Worm (Caenorhabditis elegans) whole organism, late embryonic: ENCODE results near the gene cids-1.

ENCODE experiments used
- C08G9.2 ChIP-seq: sonication (generic microtip); optimal IDR thresholded peaks from 2 replicates; lab custom pipeline; 2016; ENCODE audit warnings: mild to moderate bottlenecking, missing genetic modification characterization, moderate library complexity, missing compliant biosample characterization
- C38D4.7 ChIP-seq: fragments of 200-800 bp; sonication (Bioruptor generic); optimal IDR thresholded peaks from 2 replicates; lab custom pipeline; 2018; ENCODE audit warnings: mild to moderate bottlenecking, missing genetic modification characterization, moderate library complexity, missing compliant biosample characterization
- ahr-1 ChIP-seq: sonication (generic microtip); optimal IDR thresholded peaks from 2 replicates; lab custom pipeline; 2016; ENCODE audit warnings: missing genetic modification characterization, missing compliant biosample characterization
- ama-1 ChIP-seq: fragments of 150-350 bp; optimal IDR thresholded peaks from 2 replicates; lab custom pipeline; 2014
- ceh-2 ChIP-seq: sonication (generic microtip); optimal IDR thresholded peaks from 2 replicates; lab custom pipeline; 2016; ENCODE audit warnings: missing genotype, missing genetic modification characterization, missing compliant biosample characterization
- ceh-22 ChIP-seq: sonication (generic microtip); optimal IDR thresholded peaks from 2 replicates; lab custom pipeline; 2017; ENCODE audit warnings: missing biosample characterization, missing genetic modification characterization
- ceh-24 ChIP-seq: sonication (generic microtip); optimal IDR thresholded peaks from 2 replicates; lab custom pipeline; 2016; ENCODE audit warnings: mild to moderate bottlenecking, missing genetic modification characterization, missing compliant biosample characterization
- ceh-30 ChIP-seq: fragments of 150-350 bp; optimal IDR thresholded peaks from 2 replicates; lab custom pipeline; 2014; ENCODE audit warnings: missing biosample characterization, missing genetic modification characterization
- ceh-31 ChIP-seq: sonication (generic microtip); optimal IDR thresholded peaks from 2 replicates; lab custom pipeline; 2016; ENCODE audit warnings: missing genetic modification characterization, missing compliant biosample characterization
- ceh-34 ChIP-seq: sonication (generic microtip); optimal IDR thresholded peaks from 2 replicates; lab custom pipeline; 2016; ENCODE audit warnings: mild to moderate bottlenecking, missing genetic modification characterization, missing compliant biosample characterization
- ceh-45 ChIP-seq: fragments of 200-800 bp; sonication (Bioruptor generic); IDR thresholded peaks from 2 replicates; pipeline ENCODE4 v1.3.6; 2022; ENCODE audit warnings: missing genetic modification reagents, missing genetic modification characterization, missing compliant biosample characterization
- ceh-6 ChIP-seq: fragments of 200-800 bp; sonication (Bioruptor generic); optimal IDR thresholded peaks from 2 replicates; lab custom pipeline; 2018; ENCODE audit warnings: mild to moderate bottlenecking, missing genetic modification characterization, missing compliant biosample characterization
- che-1 ChIP-seq: sonication (generic microtip); optimal IDR thresholded peaks from 2 replicates; lab custom pipeline; 2016; ENCODE audit warnings: mild to moderate bottlenecking, missing genetic modification characterization, missing compliant biosample characterization
- dve-1 ChIP-seq: sonication (generic microtip); optimal IDR thresholded peaks from 2 replicates; lab custom pipeline; 2017; ENCODE audit warnings: antibody characterized with exemption, mild to moderate bottlenecking, missing genetic modification characterization, missing compliant biosample characterization
- ets-4 ChIP-seq: sonication (generic microtip); optimal IDR thresholded peaks from 2 replicates; lab custom pipeline; 2016; ENCODE audit warnings: missing genetic modification characterization, missing compliant biosample characterization
- eyg-1 ChIP-seq: sonication (generic microtip); optimal IDR thresholded peaks from 2 replicates; lab custom pipeline; 2016; ENCODE audit warnings: missing genotype, missing genetic modification characterization, missing compliant biosample characterization
- fkh-6 ChIP-seq: sonication (generic microtip); optimal IDR thresholded peaks from 2 replicates; lab custom pipeline; 2016; ENCODE audit warnings: missing genetic modification characterization, missing compliant biosample characterization
- gmeb-2 ChIP-seq: sonication (generic microtip); optimal IDR thresholded peaks from 2 replicates; lab custom pipeline; 2016; ENCODE audit warnings: missing genetic modification characterization, inconsistent platforms, missing compliant biosample characterization
- hlh-15 ChIP-seq: sonication (generic microtip); optimal IDR thresholded peaks from 2 replicates; lab custom pipeline; 2016; ENCODE audit warnings: missing genetic modification characterization, missing compliant biosample characterization
- hlh-6 ChIP-seq: sonication (generic microtip); optimal IDR thresholded peaks from 2 replicates; lab custom pipeline; 2016; ENCODE audit warnings: missing genotype, missing genetic modification characterization, missing compliant biosample characterization
- hlh-8 ChIP-seq: sonication (generic microtip); optimal IDR thresholded peaks from 2 replicates; lab custom pipeline; 2016; ENCODE audit warnings: missing genotype, missing genetic modification characterization, missing compliant biosample characterization
- lin-11 ChIP-seq: fragments of 200-800 bp; sonication (Bioruptor generic); optimal IDR thresholded peaks from 2 replicates; lab custom pipeline; 2018; ENCODE audit warnings: mild to moderate bottlenecking, missing genetic modification characterization, missing compliant biosample characterization
- nhr-11 ChIP-seq: fragments of 150-350 bp; optimal IDR thresholded peaks from 2 replicates; lab custom pipeline; 2014; ENCODE audit warnings: missing biosample characterization, missing genetic modification characterization
- nhr-232 ChIP-seq: sonication (generic microtip); optimal IDR thresholded peaks from 2 replicates; lab custom pipeline; 2016; ENCODE audit warnings: missing genetic modification characterization, missing compliant biosample characterization
- npax-4 ChIP-seq: sonication (generic microtip); optimal IDR thresholded peaks from 2 replicates; lab custom pipeline; 2016; ENCODE audit warnings: missing genetic modification characterization, missing compliant biosample characterization
- pag-3 ChIP-seq: sonication (generic microtip); optimal IDR thresholded peaks from 2 replicates; lab custom pipeline; 2016; ENCODE audit warnings: missing compliant biosample characterization, missing genetic modification characterization, borderline replicate concordance
- pat-9 ChIP-seq: fragments of 200-800 bp; sonication (Bioruptor generic); optimal IDR thresholded peaks from 2 replicates; lab custom pipeline; 2018; ENCODE audit warnings: mild to moderate bottlenecking, missing genetic modification characterization, moderate library complexity, missing compliant biosample characterization
- pha-2 ChIP-seq: sonication (generic microtip); optimal IDR thresholded peaks from 2 replicates; lab custom pipeline; 2017; ENCODE audit warnings: mild to moderate bottlenecking, missing genetic modification characterization, missing compliant biosample characterization
- pha-4 ChIP-seq: fragments of 150-350 bp; optimal IDR thresholded peaks from 2 replicates; lab custom pipeline; 2018; ENCODE audit warnings: missing biosample characterization, missing genetic modification reagents, missing genetic modification characterization
- pros-1 ChIP-seq: fragments of 150-350 bp; optimal IDR thresholded peaks from 2 replicates; lab custom pipeline; 2014; ENCODE audit warnings: missing biosample characterization, missing genetic modification reagents, missing genetic modification characterization
- ref-2 ChIP-seq: sonication (generic microtip); optimal IDR thresholded peaks from 2 replicates; lab custom pipeline; 2016; ENCODE audit warnings: missing genetic modification characterization, missing compliant biosample characterization
- rnt-1 ChIP-seq: sonication (generic microtip); optimal IDR thresholded peaks from 2 replicates; lab custom pipeline; 2016; ENCODE audit warnings: missing genetic modification characterization, missing compliant biosample characterization
- sdc-2 ChIP-seq: sonication (generic microtip); optimal IDR thresholded peaks from 2 replicates; lab custom pipeline; 2016; ENCODE audit warnings: missing genotype, missing genetic modification characterization, missing compliant biosample characterization
- sox-2 ChIP-seq: fragments of 200-800 bp; sonication (Bioruptor generic); IDR thresholded peaks from 2 replicates; pipeline ENCODE4 v1.3.6; 2022; ENCODE audit warnings: missing genetic modification reagents, missing genetic modification characterization, missing compliant biosample characterization
- syd-9 ChIP-seq: sonication (generic microtip); optimal IDR thresholded peaks from 2 replicates; lab custom pipeline; 2016; ENCODE audit warnings: mild to moderate bottlenecking, missing genetic modification characterization, moderate library complexity, missing compliant biosample characterization
- tbx-2 ChIP-seq: sonication (generic microtip); optimal IDR thresholded peaks from 2 replicates; lab custom pipeline; 2016; ENCODE audit warnings: missing genetic modification characterization, missing compliant biosample characterization
- tbx-7 ChIP-seq: sonication (generic microtip); optimal IDR thresholded peaks from 2 replicates; lab custom pipeline; 2016; ENCODE audit warnings: missing genotype, missing genetic modification characterization, missing compliant biosample characterization
- unc-3 ChIP-seq, 2 experiments: fragments of 200-800 bp in 1 of 2; sonication (Bioruptor generic) in 1 of 2; sonication (generic microtip) in 1 of 2; conservative IDR thresholded peaks in 1 of 2; optimal IDR thresholded peaks in 1 of 2; 2 replicates each; pipeline versions ENCODE4 v1.3.6 to Lab custom; 2016 to 2022; ENCODE audit warnings: missing compliant biosample characterization in 2 of 2, missing genetic modification characterization in 2 of 2, missing genetic modification reagents in 1 of 2
- unc-55 ChIP-seq: sonication (generic microtip); optimal IDR thresholded peaks from 2 replicates; lab custom pipeline; 2017; ENCODE audit warnings: missing biosample characterization, missing genetic modification reagents, missing genetic modification characterization
- zip-5 ChIP-seq: sonication (generic microtip); optimal IDR thresholded peaks from 2 replicates; lab custom pipeline; 2016; ENCODE audit warnings: missing genetic modification characterization, missing compliant biosample characterization

cids-1 gene

DNA sequence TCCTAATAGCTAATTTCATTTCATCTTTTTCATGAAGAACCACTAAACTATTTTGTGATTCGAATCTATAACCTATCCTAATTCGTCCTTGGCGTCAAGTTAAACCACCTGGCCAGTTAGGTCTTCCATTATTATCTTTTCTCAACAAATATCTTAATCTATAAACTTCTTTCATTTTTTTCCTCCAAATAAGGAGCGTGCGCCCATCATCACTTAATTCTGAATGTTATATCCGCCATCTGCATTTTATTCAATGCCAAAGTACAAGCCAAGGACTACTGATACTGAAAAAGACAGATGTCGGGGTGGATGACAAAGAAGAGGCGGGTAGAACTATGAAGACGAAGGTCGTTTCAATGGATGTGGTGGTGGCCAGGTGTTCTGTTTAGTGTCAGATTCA lies 15.3 kb upstream of the cids-1 start:
- no peak for TF ChIP-seq ceh-2 (tag; lab: Kevin White, UChicago)
- TF ChIP-seq ceh-30 (tag; lab: Kevin White, UChicago): no peak
- no peak for TF ChIP-seq npax-4 (tag; lab: Kevin White, UChicago)
- TF ChIP-seq ceh-22 (tag; lab: Kevin White, UChicago): no peak
- no peak for TF ChIP-seq C38D4.7
- no peak for TF ChIP-seq syd-9 (tag; lab: Kevin White, UChicago)
- no peak for TF ChIP-seq fkh-6
- no peak for TF ChIP-seq ceh-34 (tag; lab: Kevin White, UChicago)
- TF ChIP-seq tbx-7 (tag; lab: Kevin White, UChicago): no peak
- TF ChIP-seq C08G9.2: no peak
- no peak for TF ChIP-seq nhr-232 (tag; lab: Kevin White, UChicago)

ce11 chrIII:8229480-8229879 lies 14.8 kb upstream of the cids-1 start:
- no peak for TF ChIP-seq hlh-6
- no peak for TF ChIP-seq pha-2 (tag; lab: Kevin White, UChicago)
- TF ChIP-seq syd-9 (tag; lab: Kevin White, UChicago): no peak
- TF ChIP-seq ceh-24 (tag; lab: Kevin White, UChicago): no peak
- no peak for TF ChIP-seq hlh-8 (tag; lab: Kevin White, UChicago)
- TF ChIP-seq ceh-45: no peak
- TF ChIP-seq ref-2: no peak

- TF ChIP-seq lin-11 (tag; lab: Kevin White, UChicago): no peak
- no peak for TF ChIP-seq hlh-15 (tag; lab: Kevin White, UChicago)
- TF ChIP-seq pros-1 (tag; lab: Kevin White, UChicago): no peak
- TF ChIP-seq ceh-31 (tag; lab: Kevin White, UChicago): no peak
- TF ChIP-seq syd-9 (tag; lab: Kevin White, UChicago): no peak
- TF ChIP-seq nhr-11: no peak
- TF ChIP-seq ets-4 (tag; lab: Kevin White, UChicago): no peak
- no peak for TF ChIP-seq zip-5 (tag; lab: Kevin White, UChicago)
- TF ChIP-seq rnt-1 (tag; lab: Kevin White, UChicago): no peak
- no peak for TF ChIP-seq pat-9
- TF ChIP-seq pag-3: no peak
- no peak for TF ChIP-seq ceh-30 (tag; lab: Kevin White, UChicago)
- no peak for TF ChIP-seq ceh-6
- no peak for TF ChIP-seq pha-4 (tag; lab: Kevin White, UChicago)
- TF ChIP-seq sox-2: no peak
- no peak for TF ChIP-seq ceh-2 (tag; lab: Kevin White, UChicago)
These were observed 11.6 kb upstream of the cids-1 start, which contains the start of gene henn-1 for ce11 chrIII:8232634-8233033. Gene henn-1 (plus strand): TSS chrIII:8232651.

- TF ChIP-seq tbx-7 (tag; lab: Kevin White, UChicago): no peak
- TF ChIP-seq pag-3: no peak
- TF ChIP-seq syd-9 (tag; lab: Kevin White, UChicago): no peak
- no peak for TF ChIP-seq eyg-1
- no peak for TF ChIP-seq tbx-2 (tag; lab: Kevin White, UChicago)
- no peak for TF ChIP-seq pat-9
- no peak for TF ChIP-seq nhr-11
- TF ChIP-seq ama-1: no peak
- TF ChIP-seq unc-55: no peak
- TF ChIP-seq dve-1: no peak
- no peak for TF ChIP-seq unc-3 (GFP tag; conservative IDR thresholded peaks at IDR 0.05; lab: Robert Waterston, UW)
- TF ChIP-seq unc-3 (tag; optimal IDR thresholded peaks at IDR 0.05; lab: Kevin White, UChicago): no peak
- no peak for TF ChIP-seq ahr-1 (tag; lab: Kevin White, UChicago)
- TF ChIP-seq gmeb-2 (tag; lab: Kevin White, UChicago): no peak
- no peak for TF ChIP-seq sdc-2 (tag; lab: Kevin White, UChicago)
- TF ChIP-seq che-1: no peak
These were observed 8.9 kb upstream of the cids-1 start, which contains the start of gene C02F5.14 for ce11 chrIII:8235358-8235757. Gene C02F5.14 (minus strand): TSS chrIII:8235514.
